Worm (Caenorhabditis elegans) whole organism, early embryonic: Measurements from ENCODE around the gene F07H5.13.

Experiments used
- ama-1 ChIP-seq: fragments of 150-350 bp; optimal IDR thresholded peaks from 2 replicates; lab custom pipeline; 2014
- hmbx-1 ChIP-seq: sonication (generic microtip); optimal IDR thresholded peaks from 2 replicates; lab custom pipeline; 2016; ENCODE audit warnings: mild to moderate bottlenecking, missing genetic modification characterization, missing compliant biosample characterization
- sea-1 ChIP-seq: fragments of 200-800 bp; sonication (Bioruptor generic); conservative IDR thresholded peaks from 2 replicates; pipeline ENCODE4 v1.3.6; 2022; ENCODE audit warnings: missing genetic modification characterization, missing compliant biosample characterization

DNA sequence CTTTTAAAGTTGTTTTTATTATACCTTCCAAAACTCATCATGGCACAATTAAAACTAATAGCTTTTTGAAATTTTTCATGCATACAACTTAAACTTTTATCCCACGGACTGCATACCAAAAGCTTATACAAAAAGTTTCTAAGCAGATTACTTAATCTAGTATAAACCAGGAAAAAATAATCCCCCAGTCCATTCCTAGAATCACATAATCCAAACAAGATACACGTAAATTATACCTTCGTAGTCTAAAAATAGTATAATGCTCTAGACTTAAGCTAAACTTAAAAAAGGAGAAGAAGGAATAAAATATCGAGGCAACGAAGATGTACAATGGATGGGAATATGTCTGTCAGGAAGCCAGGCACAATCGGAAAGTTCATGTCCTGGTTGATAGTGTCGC, 4.9 kb downstream of the F07H5.13 start:
- TF ChIP-seq hmbx-1 (tag; lab: Kevin White, UChicago) (no peak), sea-1 (GFP tag; lab: Robert Waterston, UW) (no peak), ama-1 (lab: Kevin White, UChicago) (no peak)
